Worm (Caenorhabditis elegans) whole organism, L3 larva: Measurements from ENCODE around the gene T13C5.6.

Experiments used
- ceh-9 ChIP-seq: sonication (generic microtip); optimal IDR thresholded peaks from 2 replicates; lab custom pipeline; 2018; ENCODE audit warnings: missing biosample characterization, missing genetic modification characterization
- elt-1 ChIP-seq: fragments of 150-350 bp; optimal IDR thresholded peaks from 2 replicates; lab custom pipeline; 2014; ENCODE audit warnings: missing biosample characterization, missing genetic modification characterization
- elt-3 ChIP-seq, 3 experiments: fragments of 150-350 bp in 1 of 3; sonication (generic microtip) in 2 of 3; optimal IDR thresholded peaks; 2 replicates in 2 of 3; 4 replicates in 1 of 3; lab custom pipeline; 2014 to 2017; ENCODE audit warnings: missing biosample characterization in 3 of 3, missing genetic modification characterization in 3 of 3
- lin-15B ChIP-seq: fragments of 150-350 bp; optimal IDR thresholded peaks from 2 replicates; lab custom pipeline; 2014; ENCODE audit warnings: missing biosample characterization, missing genetic modification characterization
- mdl-1 ChIP-seq: fragments of 150-350 bp; optimal IDR thresholded peaks from 2 replicates; lab custom pipeline; 2014; ENCODE audit warnings: missing biosample characterization, missing genetic modification characterization
- nfya-1 ChIP-seq: sonication (generic microtip); optimal IDR thresholded peaks from 2 replicates; lab custom pipeline; 2017; ENCODE audit warnings: missing genetic modification characterization, mild to moderate bottlenecking, missing compliant biosample characterization, antibody characterized with exemption, moderate library complexity; ENCODE audit not compliant: insufficient read depth
- nhr-11 ChIP-seq: fragments of 150-350 bp; optimal IDR thresholded peaks from 2 replicates; lab custom pipeline; 2014; ENCODE audit warnings: missing biosample characterization, missing genetic modification characterization
- pqm-1 ChIP-seq: fragments of 150-350 bp; optimal IDR thresholded peaks from 2 replicates; lab custom pipeline; 2017; ENCODE audit warnings: missing biosample characterization, missing genetic modification characterization, inconsistent platforms
- tbx-2 ChIP-seq: sonication (generic microtip); optimal IDR thresholded peaks from 2 replicates; lab custom pipeline; 2016; ENCODE audit warnings: mild to moderate bottlenecking, missing genetic modification characterization, missing compliant biosample characterization
- unc-62 ChIP-seq: fragments of 150-350 bp; sonication (generic microtip); optimal IDR thresholded peaks from 4 replicates; lab custom pipeline; 2014; ENCODE audit warnings: missing biosample characterization, missing genetic modification reagents, missing genetic modification characterization

DNA sequence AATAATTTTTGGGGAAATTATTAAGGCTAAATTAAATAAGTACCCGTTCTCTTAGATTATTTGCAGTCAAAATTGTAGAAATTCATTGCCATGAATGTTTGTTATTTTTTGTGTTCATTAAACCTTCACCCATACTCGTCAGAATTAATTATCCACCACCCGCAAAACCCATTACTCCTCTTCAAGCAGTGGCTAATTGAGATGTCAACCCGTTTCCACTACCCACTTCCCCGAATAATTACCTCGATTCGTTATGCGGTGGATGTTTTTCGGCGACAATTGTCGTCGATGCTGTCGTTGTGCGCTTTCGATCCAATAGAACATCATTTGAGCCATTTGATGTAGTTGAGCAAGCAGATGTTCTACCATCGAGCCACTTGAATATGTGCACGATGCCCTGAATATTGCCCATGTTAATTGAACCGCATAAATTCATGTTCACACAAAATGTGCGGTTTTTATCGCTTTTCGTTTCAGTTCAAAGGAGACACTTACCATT, 3.9 kb upstream of the T13C5.6 start:
- TF ChIP-seq mdl-1: no peak
- no peak for TF ChIP-seq lin-15B (tag; lab: Kevin White, UChicago)
- TF ChIP-seq nhr-11 (tag; lab: Kevin White, UChicago): no peak
- no peak for TF ChIP-seq pqm-1
- TF ChIP-seq unc-62 (GFP tag; lab: Kevin White, UChicago): no peak
- TF ChIP-seq ceh-9 (tag; lab: Kevin White, UChicago): no peak
- no peak for TF ChIP-seq tbx-2 (tag; lab: Kevin White, UChicago)
- no peak for TF ChIP-seq nfya-1
- TF ChIP-seq elt-1 (tag; lab: Kevin White, UChicago): no peak
- no peak for TF ChIP-seq elt-3 (tag; optimal IDR thresholded peaks at IDR 0.05; lab: Kevin White, UChicago)
